Fruit fly (Drosophila melanogaster): ENCODE measurements around the gene CG13361.
A peak's percentile ranks its signal among the peaks of the same experiment; 100 is the strongest.

CG13361 gene

DNA sequence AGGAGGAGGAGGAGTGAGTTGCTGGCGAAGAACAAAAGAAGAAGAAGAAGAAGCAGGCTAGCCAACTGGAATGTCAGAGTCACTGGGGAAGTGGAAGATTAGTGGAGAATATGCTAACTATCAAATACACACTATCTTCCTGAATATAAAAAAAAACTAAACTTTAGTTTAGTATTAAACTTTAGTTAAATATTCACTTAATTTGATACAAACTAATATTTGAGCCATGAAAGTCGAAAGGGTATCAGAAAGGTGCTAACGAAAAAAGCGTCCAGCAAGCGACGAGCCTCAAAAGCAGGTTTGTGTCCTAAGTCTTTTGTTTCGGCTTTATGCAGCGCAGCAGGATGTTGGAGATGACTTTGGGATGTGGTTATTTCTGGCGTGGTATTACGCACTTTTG is 21.7 kb upstream of the CG13361 start (continued):
- TF ChIP-seq her (GFP tag; optimal IDR thresholded peaks at IDR 0.05) (no peak), ind (GFP tag; optimal IDR thresholded peaks at IDR 0.05) (no peak), CG10431 (GFP tag; optimal IDR thresholded peaks at IDR 0.05) (no peak)

DNA sequence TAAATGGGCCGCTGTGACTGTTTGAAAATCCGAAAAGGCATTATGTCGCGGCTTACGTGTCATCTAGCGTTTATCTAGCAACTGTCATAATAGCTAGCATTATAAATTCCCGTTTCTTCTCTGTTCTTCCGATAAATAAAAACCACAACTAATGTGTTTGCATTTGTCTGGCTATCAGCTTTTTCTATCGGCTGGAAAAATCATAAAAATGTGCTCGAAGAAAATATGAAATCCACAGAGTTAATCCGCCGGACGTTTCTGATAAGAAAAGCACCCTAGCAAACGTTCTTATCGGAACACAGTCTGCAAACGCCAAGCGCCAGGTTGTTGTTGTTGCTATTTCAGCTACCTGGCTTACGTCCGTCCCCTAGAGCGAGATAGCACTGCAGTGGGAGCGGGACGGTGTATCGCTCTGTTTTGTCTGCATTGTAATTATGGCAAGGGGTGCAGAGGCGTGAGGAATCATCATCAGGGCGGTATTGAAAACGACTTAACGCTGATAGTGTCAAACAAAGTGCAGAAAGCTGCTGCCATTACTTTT is 20.8 kb upstream of the CG13361 start:
- TF ChIP-seq eve (GFP tag; optimal IDR thresholded peaks at IDR 0.05) (peak in 1 of 2 experiments; percentile 32), CG10431 (GFP tag; optimal IDR thresholded peaks at IDR 0.05) (peak; percentile 10), ro (GFP tag; IDR thresholded peaks at IDR 0.05) (no peak), CG1832 (GFP tag; optimal IDR thresholded peaks at IDR 0.05) (peak; percentile 57), run (tag; optimal IDR thresholded peaks at IDR 0.05) (peak; percentile 15), Opbp (GFP tag; IDR thresholded peaks at IDR 0.05; ENCODE audit: partially characterized antibody) (no peak), CG4360 (GFP tag; IDR thresholded peaks at IDR 0.05) (peak; percentile 89), grn (GFP tag; optimal IDR thresholded peaks at IDR 0.05) (peak; percentile 68), GATAe (GFP tag; conservative IDR thresholded peaks at IDR 0.05) (0 out of 2 replicates have a peak, but pooled peaks have one; percentile 30), Pdp1 (GFP tag; optimal IDR thresholded peaks at IDR 0.05) (peak in 1 of 2 experiments; percentile 2), pros (GFP tag; optimal IDR thresholded peaks at IDR 0.05) (peak; percentile 26), NC2β (GFP tag; optimal IDR thresholded peaks at IDR 0.05) (no peak), ci (GFP tag; IDR thresholded peaks at IDR 0.05) (0 out of 3 replicates have a peak, but pooled peaks have one; percentile 14), Awh (GFP tag; IDR thresholded peaks at IDR 0.05) (0 out of 2 replicates have a peak, but pooled peaks have one; percentile 19), chinmo (GFP tag; IDR thresholded peaks at IDR 0.05; ENCODE audit: partially characterized antibody) (0 out of 4 replicates have a peak, but pooled peaks have one; percentile 39), sug (tag; optimal IDR thresholded peaks at IDR 0.05) (peak; percentile 27), crol (GFP tag; IDR thresholded peaks at IDR 0.05) (peak; percentile 80), insv (GFP tag; optimal IDR thresholded peaks at IDR 0.05) (peak; percentile 13 to 91), CG4617 (GFP tag; optimal IDR thresholded peaks at IDR 0.05; ENCODE audit: borderline replicate concordance) (no peak), caup (GFP tag; optimal IDR thresholded peaks at IDR 0.05; ENCODE audit: severe bottlenecking) (no peak), exex (tag; optimal IDR thresholded peaks at IDR 0.05) (peak; percentile 58), CG3281 (GFP tag; optimal IDR thresholded peaks at IDR 0.05) (no peak)

- TF ChIP-seq CG12071 (GFP tag; optimal IDR thresholded peaks at IDR 0.05) (peak; percentile 23), Camta (GFP tag; optimal IDR thresholded peaks at IDR 0.05) (no peak), oc (tag; optimal IDR thresholded peaks at IDR 0.05) (no peak), jumu (GFP tag; optimal IDR thresholded peaks at IDR 0.05) (no peak), kni (GFP tag; optimal IDR thresholded peaks at IDR 0.05) (no peak), tna (GFP tag; IDR thresholded peaks at IDR 0.05; ENCODE audit: partially characterized antibody) (no peak), CG16813 (GFP tag; IDR thresholded peaks at IDR 0.05; ENCODE audit: partially characterized antibody) (no peak), CG8089 (GFP tag; optimal IDR thresholded peaks at IDR 0.05) (peak; percentile 10), CG17829 (tag; optimal IDR thresholded peaks at IDR 0.05) (no peak), ATbp (GFP tag; optimal IDR thresholded peaks at IDR 0.05) (peak; percentile 55), chn (GFP tag; optimal IDR thresholded peaks at IDR 0.05) (no peak), CG12659 (GFP tag; optimal IDR thresholded peaks at IDR 0.05) (no peak), bsh (GFP tag; optimal IDR thresholded peaks at IDR 0.05) (peak in 1 of 2 experiments; percentile 27), Hr39 (optimal IDR thresholded peaks at IDR 0.05) (no peak), pan (optimal IDR thresholded peaks at IDR 0.05) (no peak), pan (GFP tag; optimal IDR thresholded peaks at IDR 0.05 in 1 of 2, IDR thresholded peaks at IDR 0.05 in 1 of 2) (peak in 1 of 2 experiments; percentile 5), wek (GFP tag; optimal IDR thresholded peaks at IDR 0.05) (peak; percentile 7), hbn (GFP tag; IDR thresholded peaks at IDR 0.05; ENCODE audit: partially characterized antibody) (no peak), CG4328 (GFP tag; optimal IDR thresholded peaks at IDR 0.05) (peak; percentile 4), nerfin-1 (tag; optimal IDR thresholded peaks at IDR 0.05) (no peak), chif (GFP tag; optimal IDR thresholded peaks at IDR 0.05) (peak in 1 of 2 experiments; percentile 17), CG11398 (GFP tag; optimal IDR thresholded peaks at IDR 0.05) (peak; percentile 8)
These were observed 19.0 kb upstream of the CG13361 start for dm6 chrX:772305-772986.

All from whole organism, embryonic.